Fruit fly (Drosophila melanogaster): Measurements from ENCODE around the gene spi.

spi gene

dm6 chr2L:19526316-19526715, 50.8 kb downstream of the spi start, which contains the start of the genes Dpm1 and CG10137 (continued):
- TF ChIP-seq CG30403 (GFP tag; optimal IDR thresholded peaks at IDR 0.05) (peak; percentile 4), unc-4 (GFP tag; IDR thresholded peaks at IDR 0.05; ENCODE audit: partially characterized antibody) (peak; percentile 73), CG16813 (GFP tag; IDR thresholded peaks at IDR 0.05; ENCODE audit: partially characterized antibody) (peak; percentile 52; the same call in 2 of the 3 replicates), Spps (tag; optimal IDR thresholded peaks at IDR 0.05) (no peak), sna (GFP tag; IDR thresholded peaks at IDR 0.05; ENCODE audit: partially characterized antibody) (peak; percentile 49; the same call in 1 of the 2 replicates), CG12299 (tag; optimal IDR thresholded peaks at IDR 0.05) (no peak), crp (GFP tag; optimal IDR thresholded peaks at IDR 0.05) (peak; percentile 82 to 94), nmo (GFP tag; optimal IDR thresholded peaks at IDR 0.05) (peak; percentile 61), chinmo (GFP tag; IDR thresholded peaks at IDR 0.05; ENCODE audit: partially characterized antibody) (0 out of 4 replicates have a peak, but pooled peaks have one; percentile 43), trem (tag; optimal IDR thresholded peaks at IDR 0.05) (peak; percentile 68), lbe (GFP tag; optimal IDR thresholded peaks at IDR 0.05) (peak; percentile 63), CG2129 (GFP tag; IDR thresholded peaks at IDR 0.05; ENCODE audit: partially characterized antibody) (peak; percentile 78), Ets97D (GFP tag; optimal IDR thresholded peaks at IDR 0.05) (peak; percentile 54), CG6791 (GFP tag; IDR thresholded peaks at IDR 0.05; ENCODE audit: partially characterized antibody) (peak; percentile 64), Doc3 (GFP tag; IDR thresholded peaks at IDR 0.05; ENCODE audit: partially characterized antibody) (peak; percentile 77), CG10267 (tag; optimal IDR thresholded peaks at IDR 0.05) (peak; percentile 96), gfzf (GFP tag; optimal IDR thresholded peaks at IDR 0.05) (peak; percentile 76), CG14860 (GFP tag; IDR thresholded peaks at IDR 0.05; ENCODE audit: partially characterized antibody) (no peak), sug (tag; optimal IDR thresholded peaks at IDR 0.05) (peak; percentile 5), HLH54F (GFP tag; optimal IDR thresholded peaks at IDR 0.05) (no peak), CG2116 (GFP tag; optimal IDR thresholded peaks at IDR 0.05) (peak; percentile 74), CoRest (tag; optimal IDR thresholded peaks at IDR 0.05) (peak; percentile 44), CG17829 (tag; optimal IDR thresholded peaks at IDR 0.05) (peak; percentile 12), inv (GFP tag; IDR thresholded peaks at IDR 0.05; ENCODE audit: partially characterized antibody) (peak; percentile 40; the same call in 1 of the 2 replicates), Max (GFP tag; optimal IDR thresholded peaks at IDR 0.05) (peak; percentile 23), CG13123 (GFP tag; optimal IDR thresholded peaks at IDR 0.05) (no peak), Six4 (GFP tag; optimal IDR thresholded peaks at IDR 0.05) (no peak), CG43689 (GFP tag; IDR thresholded peaks at IDR 0.05) (no peak), CG10147 (GFP tag; optimal IDR thresholded peaks at IDR 0.05) (peak; percentile 12), Sin3A (optimal IDR thresholded peaks at IDR 0.05) (peak; percentile 40), CG15514 (GFP tag; optimal IDR thresholded peaks at IDR 0.05) (peak; percentile 46), hbn (GFP tag; IDR thresholded peaks at IDR 0.05; ENCODE audit: partially characterized antibody) (peak; percentile 61), HmgZ (tag; optimal IDR thresholded peaks at IDR 0.05) (peak; percentile 9), p53 (GFP tag; optimal IDR thresholded peaks at IDR 0.05) (no peak), Med (GFP tag) (peak; percentile 66), cg (GFP tag; optimal IDR thresholded peaks at IDR 0.05) (peak; percentile 0), CG2120 (GFP tag; optimal IDR thresholded peaks at IDR 0.05) (peak; percentile 8), sens (GFP tag) (peak; percentile 48), HLH4C (GFP tag; IDR thresholded peaks at IDR 0.05; ENCODE audit: partially characterized antibody) (peak; percentile 69), CG12391 (tag; optimal IDR thresholded peaks at IDR 0.05) (peak; percentile 44), Sry-δ (GFP tag; optimal IDR thresholded peaks at IDR 0.05) (peak; percentile 35), Opbp (GFP tag; IDR thresholded peaks at IDR 0.05; ENCODE audit: partially characterized antibody) (peak; percentile 78), bcd (GFP tag; optimal IDR thresholded peaks at IDR 0.05) (peak; percentile 21), al (GFP tag; IDR thresholded peaks at IDR 0.05) (no peak), Dp (GFP tag; optimal IDR thresholded peaks at IDR 0.05) (peak; percentile 55), knrl (GFP tag; IDR thresholded peaks at IDR 0.05; ENCODE audit: partially characterized antibody) (peak; percentile 60), CG30020 (tag; optimal IDR thresholded peaks at IDR 0.05) (peak; percentile 29), CG3995 (GFP tag; optimal IDR thresholded peaks at IDR 0.05) (peak; percentile 41)
